Worm (Caenorhabditis elegans) whole organism, L2 larva: Measurements from ENCODE around the gene brp-1.

Experiments used
- C34F6.9 ChIP-seq: fragments of 150-350 bp; optimal IDR thresholded peaks from 2 replicates; lab custom pipeline; 2014; ENCODE audit warnings: missing biosample characterization, missing genetic modification characterization
- F13H6.1 ChIP-seq: sonication (generic microtip); optimal IDR thresholded peaks from 2 replicates; lab custom pipeline; 2016; ENCODE audit warnings: missing genetic modification characterization, missing compliant biosample characterization
- Y55F3AM.14 ChIP-seq: fragments of 200-800 bp; sonication (Bioruptor generic); optimal IDR thresholded peaks from 2 replicates; lab custom pipeline; 2018; ENCODE audit warnings: mild to moderate bottlenecking, missing genetic modification characterization, missing compliant biosample characterization
- ZK546.5 ChIP-seq: sonication (generic microtip); optimal IDR thresholded peaks from 2 replicates; lab custom pipeline; 2017; ENCODE audit warnings: missing biosample characterization, missing genetic modification characterization
- alr-1 ChIP-seq: fragments of 150-350 bp; optimal IDR thresholded peaks from 2 replicates; lab custom pipeline; 2014; ENCODE audit warnings: missing biosample characterization, missing genetic modification characterization
- ama-1 ChIP-seq: fragments of 150-350 bp; optimal IDR thresholded peaks from 2 replicates; lab custom pipeline; 2018; ENCODE audit warnings: inconsistent platforms
- blmp-1 ChIP-seq: sonication (generic microtip); optimal IDR thresholded peaks from 2 replicates; lab custom pipeline; 2017; ENCODE audit warnings: missing genetic modification characterization, mild to moderate bottlenecking, missing compliant biosample characterization, antibody characterized with exemption, moderate library complexity; ENCODE audit not compliant: insufficient read depth
- ceh-16 ChIP-seq: fragments of 150-350 bp; optimal IDR thresholded peaks from 2 replicates; lab custom pipeline; 2014; ENCODE audit warnings: missing biosample characterization, missing genetic modification characterization
- crh-2 ChIP-seq: sonication (generic microtip); optimal IDR thresholded peaks from 2 replicates; lab custom pipeline; 2017; ENCODE audit warnings: missing biosample characterization, missing genetic modification characterization
- elt-1 ChIP-seq: fragments of 150-350 bp; optimal IDR thresholded peaks from 2 replicates; lab custom pipeline; 2014; ENCODE audit warnings: missing biosample characterization, missing genetic modification characterization
- gmeb-1 ChIP-seq: fragments of 150-350 bp; optimal IDR thresholded peaks from 2 replicates; lab custom pipeline; 2014; ENCODE audit warnings: missing biosample characterization, missing genetic modification characterization
- lin-13 ChIP-seq: fragments of 150-350 bp; optimal IDR thresholded peaks from 2 replicates; lab custom pipeline; 2014; ENCODE audit warnings: missing biosample characterization, missing genetic modification reagents, missing genetic modification characterization
- lin-39 ChIP-seq: fragments of 150-350 bp; optimal IDR thresholded peaks from 2 replicates; lab custom pipeline; 2014; ENCODE audit warnings: missing biosample characterization, missing genetic modification reagents, missing genetic modification characterization
- lsy-2 ChIP-seq, 2 experiments: fragments of 150-350 bp in 1 of 2; sonication (generic microtip) in 1 of 2; optimal IDR thresholded peaks; 2 replicates each; lab custom pipeline; 2014 to 2017; ENCODE audit warnings: missing biosample characterization in 2 of 2, missing genetic modification characterization in 2 of 2
- mab-5 ChIP-seq: fragments of 150-350 bp; optimal IDR thresholded peaks from 2 replicates; lab custom pipeline; 2014; ENCODE audit warnings: missing biosample characterization, missing genetic modification characterization
- mbf-1 ChIP-seq: sonication (generic microtip); optimal IDR thresholded peaks from 2 replicates; lab custom pipeline; 2017; ENCODE audit warnings: missing biosample characterization, missing genetic modification characterization
- mdl-1 ChIP-seq, 2 experiments: fragments of 150-350 bp in 1 of 2; sonication (generic microtip) in 1 of 2; optimal IDR thresholded peaks; 2 replicates each; lab custom pipeline; 2017; ENCODE audit warnings: missing biosample characterization in 2 of 2, missing genetic modification characterization in 2 of 2
- nhr-10 ChIP-seq: sonication (generic microtip); optimal IDR thresholded peaks from 2 replicates; lab custom pipeline; 2017; ENCODE audit warnings: missing biosample characterization, missing genetic modification characterization
- nhr-11 ChIP-seq: fragments of 150-350 bp; optimal IDR thresholded peaks from 2 replicates; lab custom pipeline; 2014; ENCODE audit warnings: missing biosample characterization, missing genetic modification characterization
- nhr-12 ChIP-seq: fragments of 150-350 bp; optimal IDR thresholded peaks from 2 replicates; lab custom pipeline; 2014; ENCODE audit warnings: missing biosample characterization, missing genetic modification characterization
- nhr-129 ChIP-seq: fragments of 150-350 bp; optimal IDR thresholded peaks from 2 replicates; lab custom pipeline; 2014; ENCODE audit warnings: missing biosample characterization, missing genetic modification characterization
- nhr-21 ChIP-seq: fragments of 150-350 bp; optimal IDR thresholded peaks from 2 replicates; lab custom pipeline; 2014; ENCODE audit warnings: missing biosample characterization, missing genetic modification characterization
- nhr-237 ChIP-seq: fragments of 150-350 bp; optimal IDR thresholded peaks from 2 replicates; lab custom pipeline; 2014; ENCODE audit warnings: missing biosample characterization, missing genetic modification characterization
- nhr-25 ChIP-seq: fragments of 150-350 bp; sonication (generic microtip); optimal IDR thresholded peaks from 3 replicates; lab custom pipeline; 2014; ENCODE audit warnings: missing biosample characterization, missing genetic modification characterization
- nhr-6 ChIP-seq: fragments of 150-350 bp; optimal IDR thresholded peaks from 2 replicates; lab custom pipeline; 2014; ENCODE audit warnings: missing biosample characterization, missing genetic modification characterization
- nhr-77 ChIP-seq: fragments of 150-350 bp; optimal IDR thresholded peaks from 2 replicates; lab custom pipeline; 2014; ENCODE audit warnings: missing biosample characterization, missing genetic modification characterization
- sem-4 ChIP-seq: fragments of 150-350 bp; optimal IDR thresholded peaks from 2 replicates; lab custom pipeline; 2014; ENCODE audit warnings: missing biosample characterization, missing genetic modification reagents, missing genetic modification characterization
- skn-1 ChIP-seq: sonication (generic microtip); optimal IDR thresholded peaks from 2 replicates; lab custom pipeline; 2017; ENCODE audit warnings: missing biosample characterization, missing genetic modification characterization
- sma-3 ChIP-seq: sonication (generic microtip); optimal IDR thresholded peaks from 2 replicates; lab custom pipeline; 2016; ENCODE audit warnings: missing genetic modification reagents, missing genetic modification characterization, missing compliant biosample characterization
- sma-9 ChIP-seq, 2 experiments: fragments of 150-350 bp in 1 of 2; sonication (generic microtip) in 1 of 2; optimal IDR thresholded peaks; 2 replicates each; lab custom pipeline; 2014 to 2016; ENCODE audit warnings: missing genetic modification characterization in 2 of 2, mild to moderate bottlenecking in 1 of 2, missing biosample characterization in 1 of 2, missing compliant biosample characterization in 1 of 2, missing genetic modification reagents in 1 of 2, moderate library complexity in 1 of 2
- snpc-4 ChIP-seq: fragments of 150-350 bp; optimal IDR thresholded peaks from 2 replicates; lab custom pipeline; 2014; ENCODE audit warnings: missing biosample characterization, missing genetic modification characterization
- ztf-1 ChIP-seq: fragments of 200-800 bp; sonication (Bioruptor generic); conservative IDR thresholded peaks from 2 replicates; pipeline ENCODE4 v1.3.6; 2022; ENCODE audit warnings: missing genetic modification characterization, missing compliant biosample characterization
- ztf-11 ChIP-seq: sonication (generic microtip); optimal IDR thresholded peaks from 2 replicates; lab custom pipeline; 2017; ENCODE audit warnings: missing biosample characterization, missing genetic modification characterization

brp-1 gene

DNA sequence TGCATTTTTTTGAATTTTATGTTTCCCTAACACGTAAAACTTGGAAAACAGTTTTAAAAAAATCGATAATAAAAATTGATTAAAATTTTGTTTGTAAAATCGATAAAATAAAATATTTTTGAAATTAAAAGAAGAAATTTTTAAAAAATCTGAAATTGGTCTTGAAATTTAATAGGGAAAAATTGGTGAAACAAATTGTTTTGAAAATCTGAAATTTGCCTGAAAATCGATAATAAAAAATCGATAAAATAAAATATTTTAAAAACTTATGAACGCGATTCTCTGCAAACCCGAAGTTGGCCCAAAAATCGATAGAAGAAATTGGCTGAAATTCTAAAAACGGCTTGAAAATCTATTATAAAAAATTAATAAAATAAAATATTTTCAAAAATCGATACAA is 6.6 kb upstream of the brp-1 start:
- no peak for TF ChIP-seq sma-3 (GFP tag; lab: Kevin White, UChicago)
- TF ChIP-seq skn-1 (tag; lab: Kevin White, UChicago), result no peak
- no peak for TF ChIP-seq nhr-237 (tag; lab: Kevin White, UChicago)
- TF ChIP-seq ama-1 (lab: Kevin White, UChicago), result no peak
- no peak for TF ChIP-seq lin-13
- no peak for TF ChIP-seq nhr-6 (tag; lab: Kevin White, UChicago)
- no peak for TF ChIP-seq nhr-129 (tag; lab: Kevin White, UChicago)
- no peak for TF ChIP-seq gmeb-1 (tag; lab: Kevin White, UChicago)
- no peak for TF ChIP-seq mdl-1 (tag; optimal IDR thresholded peaks at IDR 0.05; lab: Kevin White, UChicago)
- TF ChIP-seq ztf-11 (tag; lab: Kevin White, UChicago), result no peak
- no peak for TF ChIP-seq lin-39 (tag; lab: Kevin White, UChicago)
- TF ChIP-seq ceh-16 (tag; lab: Kevin White, UChicago), result no peak

DNA sequence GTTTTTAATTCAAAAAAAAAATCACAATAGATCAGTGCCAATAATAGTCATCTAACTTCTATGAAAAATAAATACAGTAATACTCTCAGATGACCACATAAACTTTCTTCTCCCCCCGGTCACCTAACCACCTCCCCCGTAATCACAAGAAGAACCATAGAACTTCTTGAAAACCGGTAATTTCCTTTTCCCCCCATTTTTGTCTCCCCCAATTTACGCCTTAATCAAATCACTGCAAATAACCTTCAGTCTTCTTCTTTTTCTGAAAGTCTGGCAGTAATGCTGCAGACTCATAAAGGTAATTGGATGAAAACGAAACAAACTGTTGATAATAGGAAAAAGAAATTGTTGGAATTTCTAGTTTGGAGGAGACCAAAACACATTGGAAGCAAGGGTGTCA is 5.8 kb upstream of the brp-1 start:
- no peak for TF ChIP-seq mbf-1
- TF ChIP-seq nhr-25 (tag; lab: Kevin White, UChicago), result peak; percentile 72
- TF ChIP-seq nhr-12, result no peak
- peak; percentile 52 for TF ChIP-seq sem-4 (tag; lab: Kevin White, UChicago)
- no peak for TF ChIP-seq ZK546.5 (tag; lab: Kevin White, UChicago)

DNA sequence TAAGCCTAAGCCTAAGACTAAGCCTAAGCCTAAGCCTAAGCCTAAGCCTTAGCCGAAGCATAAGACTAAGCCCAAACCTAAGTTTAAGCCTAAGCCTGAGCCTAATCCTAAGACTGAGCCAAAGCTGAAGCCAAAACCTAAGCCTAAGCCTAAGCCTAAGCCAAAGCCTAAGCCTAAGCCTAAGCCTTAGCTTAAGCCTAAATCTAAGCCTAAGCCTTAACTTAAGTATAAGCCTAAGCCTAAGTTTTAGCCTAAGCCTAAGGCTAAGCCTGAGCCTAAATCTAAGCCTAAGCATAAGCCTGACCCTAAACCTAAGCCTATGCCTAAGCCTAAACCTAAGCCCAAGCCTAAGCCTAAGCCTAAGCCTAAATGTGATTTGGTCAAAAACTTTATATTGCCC is 5.2 kb upstream of the brp-1 start:
- no peak for TF ChIP-seq snpc-4 (tag; lab: Kevin White, UChicago)
- TF ChIP-seq sma-3 (GFP tag; lab: Kevin White, UChicago), result no peak
- no peak for TF ChIP-seq ztf-1 (GFP tag; lab: Robert Waterston, UW)
- TF ChIP-seq nhr-77 (tag; lab: Kevin White, UChicago), result no peak
- TF ChIP-seq sma-9 (GFP tag; optimal IDR thresholded peaks at IDR 0.05; lab: Kevin White, UChicago), result no peak
- TF ChIP-seq sma-9 (tag; optimal IDR thresholded peaks at IDR 0.05; lab: Kevin White, UChicago), result no peak
- TF ChIP-seq elt-1 (tag; lab: Kevin White, UChicago), result no peak
- no peak for TF ChIP-seq lsy-2 (tag; optimal IDR thresholded peaks at IDR 0.05; lab: Kevin White, UChicago)
- TF ChIP-seq mab-5, result no peak
- no peak for TF ChIP-seq nhr-237 (tag; lab: Kevin White, UChicago)

- TF ChIP-seq lin-39 (tag; lab: Kevin White, UChicago), result no peak
- peak; percentile 15 for TF ChIP-seq sma-9 (GFP tag; optimal IDR thresholded peaks at IDR 0.05; lab: Kevin White, UChicago)
- no peak for TF ChIP-seq sma-9 (tag; optimal IDR thresholded peaks at IDR 0.05; lab: Kevin White, UChicago)
- TF ChIP-seq nhr-129 (tag; lab: Kevin White, UChicago), result peak; percentile 46
- TF ChIP-seq nhr-10 (tag; lab: Kevin White, UChicago), result no peak
- peak; percentile 77 for TF ChIP-seq nhr-25 (tag; lab: Kevin White, UChicago)
- TF ChIP-seq crh-2 (tag; lab: Kevin White, UChicago), result no peak
- no peak for TF ChIP-seq nhr-11
- TF ChIP-seq blmp-1 (tag; lab: Kevin White, UChicago), result peak; percentile 17
- no peak for TF ChIP-seq ztf-1 (GFP tag; lab: Robert Waterston, UW)
- no peak for TF ChIP-seq Y55F3AM.14
- peak; percentile 34 for TF ChIP-seq sma-3 (GFP tag; lab: Kevin White, UChicago)
- TF ChIP-seq C34F6.9 (tag; lab: Kevin White, UChicago), result no peak
- no peak for TF ChIP-seq mab-5
- no peak for TF ChIP-seq alr-1 (tag; lab: Kevin White, UChicago)
Observed at ce11 chrIII:12015611-12016010, 4.7 kb upstream of the brp-1 start.

ce11 chrIII:12017999-12018398 is 2.4 kb upstream of the brp-1 start:
- TF ChIP-seq ama-1 (lab: Kevin White, UChicago) (peak; percentile 55), lin-39 (tag; lab: Kevin White, UChicago) (no peak), lsy-2 (tag; optimal IDR thresholded peaks at IDR 0.05; lab: Kevin White, UChicago) (no peak), snpc-4 (tag; lab: Kevin White, UChicago) (no peak), nhr-21 (tag; lab: Kevin White, UChicago) (no peak), F13H6.1 (tag; lab: Kevin White, UChicago) (no peak), nhr-25 (tag; lab: Kevin White, UChicago) (peak; percentile 30)
